Fruit fly (Drosophila melanogaster) whole organism, embryonic: ENCODE data around the gene Rpt5.

ENCODE experiments used
- CG10267 ChIP-seq: fragments of 200-800 bp; sonication (Bioruptor generic); optimal IDR thresholded peaks from 2 replicates; lab custom pipeline; 2018; ENCODE audit warnings: missing biosample characterization, mild to moderate bottlenecking, missing genetic modification characterization, moderate library complexity
- CG10274 ChIP-seq: fragments of 200-800 bp; sonication (Bioruptor generic); optimal IDR thresholded peaks from 3 replicates; lab custom pipeline; 2017; ENCODE audit warnings: missing biosample characterization, mild to moderate bottlenecking, missing genetic modification characterization
- CG10366 ChIP-seq: fragments of 200-800 bp; sonication (Bioruptor generic); IDR thresholded peaks from 2 replicates; pipeline ENCODE4 v1.3.6; 2022; ENCODE audit warnings: missing biosample characterization, missing genetic modification characterization
- CG10462 ChIP-seq: fragments of 200-800 bp; sonication (Bioruptor generic); optimal IDR thresholded peaks from 2 replicates; lab custom pipeline; 2016; ENCODE audit warnings: missing biosample characterization, missing genetic modification characterization
- CG12071 ChIP-seq: fragments of 200-800 bp; sonication (Bioruptor generic); optimal IDR thresholded peaks from 3 replicates; lab custom pipeline; 2018; ENCODE audit warnings: missing biosample characterization, mild to moderate bottlenecking, missing genetic modification characterization
- CG1647 ChIP-seq: fragments of 200-800 bp; sonication (Bioruptor generic); optimal IDR thresholded peaks from 3 replicates; lab custom pipeline; 2016; ENCODE audit warnings: missing biosample characterization, missing genetic modification characterization
- CG17361 ChIP-seq: fragments of 200-800 bp; sonication (Bioruptor generic); IDR thresholded peaks from 3 replicates; pipeline ENCODE4 v1.3.6; 2022; ENCODE audit warnings: missing biosample characterization, missing genetic modification characterization
- CG17385 ChIP-seq: fragments of 200-800 bp; sonication (Bioruptor generic); optimal IDR thresholded peaks from 3 replicates; lab custom pipeline; 2018; ENCODE audit warnings: missing biosample characterization, mild to moderate bottlenecking, missing genetic modification characterization
- CG17829 ChIP-seq: fragments of 200-800 bp; optimal IDR thresholded peaks from 2 replicates; lab custom pipeline; 2019; ENCODE audit warnings: missing biosample characterization, mild to moderate bottlenecking, missing genetic modification characterization, moderate library complexity
- CG17912 ChIP-seq: fragments of 200-800 bp; sonication (Bioruptor generic); optimal IDR thresholded peaks from 2 replicates; lab custom pipeline; 2018; ENCODE audit warnings: missing biosample characterization, mild to moderate bottlenecking, missing genetic modification characterization
- CG3847 ChIP-seq: fragments of 200-800 bp; sonication (Bioruptor generic); IDR thresholded peaks from 2 replicates; pipeline ENCODE4 v1.3.6; 2022; ENCODE audit warnings: missing biosample characterization, missing genetic modification characterization
- CG4360 ChIP-seq: fragments of 200-800 bp; sonication (Bioruptor generic); IDR thresholded peaks from 2 replicates; pipeline ENCODE4 v1.3.6; 2022; ENCODE audit warnings: missing biosample characterization, missing genetic modification characterization
- CG4707 ChIP-seq: fragments of 200-800 bp; sonication (Bioruptor generic); optimal IDR thresholded peaks from 2 replicates; lab custom pipeline; 2018; ENCODE audit warnings: missing biosample characterization, mild to moderate bottlenecking, missing genetic modification characterization, moderate library complexity
- CG5245 ChIP-seq: fragments of 200-800 bp; sonication (Bioruptor generic); optimal IDR thresholded peaks from 3 replicates; lab custom pipeline; 2016; ENCODE audit warnings: missing biosample characterization, missing genetic modification characterization
- CG6765 ChIP-seq: fragments of 200-800 bp; sonication (Bioruptor generic); optimal IDR thresholded peaks from 3 replicates; lab custom pipeline; 2017; ENCODE audit warnings: missing biosample characterization, mild to moderate bottlenecking, missing genetic modification characterization
- CG7556 ChIP-seq: fragments of 200-800 bp; sonication (Bioruptor generic); optimal IDR thresholded peaks from 2 replicates; lab custom pipeline; 2017; ENCODE audit warnings: missing biosample characterization, mild to moderate bottlenecking, missing genetic modification characterization
- CG7786 ChIP-seq: fragments of 200-800 bp; sonication (Bioruptor generic); optimal IDR thresholded peaks from 2 replicates; lab custom pipeline; 2016; ENCODE audit warnings: missing biosample characterization, missing genetic modification characterization
- CG8281 ChIP-seq: fragments of 200-800 bp; sonication (Bioruptor generic); optimal IDR thresholded peaks from 2 replicates; lab custom pipeline; 2018; ENCODE audit warnings: missing biosample characterization, mild to moderate bottlenecking, missing genetic modification characterization, moderate library complexity
- CG8359 ChIP-seq: fragments of 200-800 bp; sonication (Bioruptor generic); optimal IDR thresholded peaks from 2 replicates; lab custom pipeline; 2017; ENCODE audit warnings: missing biosample characterization, mild to moderate bottlenecking, missing genetic modification characterization, borderline replicate concordance
- Chrac-16 ChIP-seq: fragments of 200-800 bp; sonication (Bioruptor generic); optimal IDR thresholded peaks from 3 replicates; lab custom pipeline; 2016; ENCODE audit warnings: missing biosample characterization, missing genetic modification characterization
- D19A ChIP-seq: fragments of 200-800 bp; optimal IDR thresholded peaks from 3 replicates; lab custom pipeline; 2019; ENCODE audit warnings: missing biosample characterization, mild to moderate bottlenecking, missing genetic modification characterization, moderate library complexity
- Dip3 ChIP-seq: fragments of 200-800 bp; sonication (Bioruptor generic); optimal IDR thresholded peaks from 3 replicates; lab custom pipeline; 2016; ENCODE audit warnings: missing biosample characterization, missing genetic modification characterization
- ERR ChIP-seq: fragments of 200-800 bp; sonication (Bioruptor generic); optimal IDR thresholded peaks from 2 replicates; lab custom pipeline; 2016; ENCODE audit warnings: missing biosample characterization, missing genetic modification characterization
- Ets97D ChIP-seq: fragments of 200-800 bp; sonication (Bioruptor generic); optimal IDR thresholded peaks from 3 replicates; lab custom pipeline; 2016; ENCODE audit warnings: missing biosample characterization, missing genetic modification characterization
- Fer1 ChIP-seq: fragments of 200-800 bp; sonication (Bioruptor generic); optimal IDR thresholded peaks from 2 replicates; lab custom pipeline; 2017; ENCODE audit warnings: missing biosample characterization, mild to moderate bottlenecking, missing genetic modification characterization
- Hr3 ChIP-seq: fragments of 200-800 bp; sonication (Bioruptor generic); optimal IDR thresholded peaks from 3 replicates; lab custom pipeline; 2016; ENCODE audit warnings: missing biosample characterization, missing genetic modification characterization
- Hr51 ChIP-seq, 2 experiments: fragments of 200-800 bp; sonication (Bioruptor generic); optimal IDR thresholded peaks; 2 replicates in 1 of 2; 3 replicates in 1 of 2; lab custom pipeline; 2016 to 2018; ENCODE audit warnings: missing biosample characterization in 2 of 2, missing genetic modification characterization in 2 of 2, mild to moderate bottlenecking in 1 of 2, moderate library complexity in 1 of 2
- Kr ChIP-seq: fragments of 200-800 bp; sonication (Bioruptor generic); optimal IDR thresholded peaks from 2 replicates; lab custom pipeline; 2017; ENCODE audit warnings: missing biosample characterization, mild to moderate bottlenecking, missing genetic modification characterization
- MBD-R2 ChIP-seq: fragments of 200-800 bp; sonication (Bioruptor generic); IDR thresholded peaks from 2 replicates; pipeline ENCODE4 v1.3.6; 2022; ENCODE audit warnings: missing biosample characterization, missing genetic modification characterization
- NK7.1 ChIP-seq: fragments of 200-800 bp; sonication (Bioruptor generic); optimal IDR thresholded peaks from 3 replicates; lab custom pipeline; 2016; ENCODE audit warnings: missing biosample characterization, missing genetic modification characterization
- NfI ChIP-seq: fragments of 200-800 bp; sonication (Bioruptor generic); optimal IDR thresholded peaks from 3 replicates; lab custom pipeline; 2018; ENCODE audit warnings: missing biosample characterization, mild to moderate bottlenecking, missing genetic modification characterization, moderate library complexity
- Sin3A ChIP-seq: fragments of >200 bp; optimal IDR thresholded peaks from 2 replicates; lab custom pipeline; 2018
- Sox100B ChIP-seq: fragments of 200-800 bp; sonication (Bioruptor generic); optimal IDR thresholded peaks from 3 replicates; lab custom pipeline; 2018; ENCODE audit warnings: missing biosample characterization, mild to moderate bottlenecking, missing genetic modification characterization
- Tbp ChIP-seq: fragments of >200 bp; optimal IDR thresholded peaks from 2 replicates; lab custom pipeline; 2018; ENCODE audit warnings: missing biosample characterization, missing genetic modification characterization
- Vsx1 ChIP-seq: fragments of 200-800 bp; sonication (Bioruptor generic); optimal IDR thresholded peaks from 2 replicates; lab custom pipeline; 2017; ENCODE audit warnings: missing biosample characterization, mild to moderate bottlenecking, missing genetic modification characterization, missing genetic modification reagents
- chinmo ChIP-seq: fragments of 200-800 bp; sonication (Bioruptor generic); IDR thresholded peaks from 4 replicates; pipeline ENCODE4 v1.3.6; 2022; ENCODE audit warnings: missing biosample characterization, missing genetic modification characterization; ENCODE audit not compliant: partially characterized antibody
- chm ChIP-seq: fragments of 200-800 bp; sonication (Bioruptor generic); IDR thresholded peaks from 2 replicates; pipeline ENCODE4 v1.3.6; 2022; ENCODE audit warnings: missing biosample characterization, missing genetic modification characterization
- crc ChIP-seq: fragments of 200-800 bp; sonication (Bioruptor generic); optimal IDR thresholded peaks from 2 replicates; lab custom pipeline; 2016; ENCODE audit warnings: missing biosample characterization, missing genetic modification characterization
- ems ChIP-seq: fragments of 200-800 bp; sonication (Bioruptor generic); optimal IDR thresholded peaks from 3 replicates; lab custom pipeline; 2016; ENCODE audit warnings: missing biosample characterization, missing genetic modification characterization
- en ChIP-seq: fragments of 200-800 bp; sonication (Bioruptor generic); optimal IDR thresholded peaks from 2 replicates; lab custom pipeline; 2016; ENCODE audit warnings: missing biosample characterization, missing genetic modification characterization
- esg ChIP-seq: fragments of 200-800 bp; sonication (Bioruptor generic); conservative IDR thresholded peaks from 2 replicates; pipeline ENCODE4 v1.3.6; 2022; ENCODE audit warnings: missing biosample characterization, missing genetic modification characterization
- ham ChIP-seq: fragments of 200-800 bp; sonication (Bioruptor generic); IDR thresholded peaks from 2 replicates; pipeline ENCODE4 v1.3.6; 2022; ENCODE audit warnings: missing biosample characterization, missing genetic modification characterization
- knrl ChIP-seq: fragments of 200-800 bp; sonication (Bioruptor generic); IDR thresholded peaks from 3 replicates; pipeline ENCODE4 v1.3.6; 2022; ENCODE audit warnings: missing biosample characterization, missing genetic modification characterization; ENCODE audit not compliant: partially characterized antibody
- oc ChIP-seq: fragments of 200-800 bp; sonication (Bioruptor generic); optimal IDR thresholded peaks from 2 replicates; lab custom pipeline; 2018; ENCODE audit warnings: missing biosample characterization, mild to moderate bottlenecking, missing genetic modification characterization, moderate library complexity
- pho ChIP-seq: fragments of 200-800 bp; sonication (Bioruptor generic); optimal IDR thresholded peaks from 2 replicates; lab custom pipeline; 2016; ENCODE audit warnings: missing biosample characterization, missing genetic modification characterization
- pros ChIP-seq: fragments of 200-800 bp; sonication (Bioruptor generic); optimal IDR thresholded peaks from 3 replicates; lab custom pipeline; 2019; ENCODE audit warnings: missing biosample characterization, mild to moderate bottlenecking, missing genetic modification characterization, moderate library complexity
- pzg ChIP-seq: fragments of 200-800 bp; sonication (Bioruptor generic); optimal IDR thresholded peaks from 3 replicates; lab custom pipeline; 2018; ENCODE audit warnings: missing biosample characterization, mild to moderate bottlenecking, missing genetic modification characterization, moderate library complexity
- toy ChIP-seq: fragments of 200-800 bp; sonication (Bioruptor generic); IDR thresholded peaks from 2 replicates; pipeline ENCODE4 v1.3.6; 2022; ENCODE audit warnings: missing biosample characterization, missing genetic modification characterization
- twi ChIP-seq: fragments of 200-800 bp; optimal IDR thresholded peaks from 2 replicates; lab custom pipeline; 2019; ENCODE audit warnings: missing biosample characterization, mild to moderate bottlenecking, missing genetic modification characterization, moderate library complexity
- vnd ChIP-seq: fragments of 200-800 bp; sonication (Bioruptor generic); IDR thresholded peaks from 3 replicates; pipeline ENCODE4 v1.3.6; 2022; ENCODE audit warnings: missing biosample characterization, missing genetic modification characterization; ENCODE audit not compliant: partially characterized antibody
- wek ChIP-seq: fragments of 200-800 bp; sonication (Bioruptor generic); optimal IDR thresholded peaks from 3 replicates; lab custom pipeline; 2018; ENCODE audit warnings: missing biosample characterization, mild to moderate bottlenecking, missing genetic modification characterization, moderate library complexity

The Rpt5 gene

dm6 chr3R:23783961-23784360 lies 31.3 kb downstream of the Rpt5 start (continued):
- TF ChIP-seq Dip3, result peak; percentile 25
- TF ChIP-seq CG8281 (tag; lab: Kevin White, UChicago), result peak; percentile 32
- TF ChIP-seq CG8359 (GFP tag; lab: Kevin White, UChicago), result peak; percentile 68
- no peak for TF ChIP-seq CG17912 (GFP tag; lab: Kevin White, UChicago)
- TF ChIP-seq CG12071 (GFP tag; lab: Kevin White, UChicago), result peak; percentile 41
- peak; percentile 76 for TF ChIP-seq Chrac-16 (GFP tag; lab: Kevin White, UChicago)
- peak; percentile 50 for TF ChIP-seq CG3847 (GFP tag; lab: Robert Waterston, UW)
- no peak for TF ChIP-seq vnd (GFP tag; lab: Robert Waterston, UW)
- peak; percentile 92 for TF ChIP-seq CG17361 (GFP tag; lab: Robert Waterston, UW)
- peak; percentile 23 for TF ChIP-seq ERR
- TF ChIP-seq en (GFP tag; lab: Kevin White, UChicago), result peak; percentile 17
- TF ChIP-seq CG6765 (GFP tag; lab: Kevin White, UChicago), result no peak
- TF ChIP-seq Vsx1 (GFP tag; lab: Kevin White, UChicago), result peak; percentile 79
- peak; percentile 60 for TF ChIP-seq CG17385 (GFP tag; lab: Kevin White, UChicago)
- TF ChIP-seq chm (GFP tag; lab: Robert Waterston, UW), result peak; percentile 71; the same call in 1 of the 2 replicates
- TF ChIP-seq Hr51 (GFP tag; optimal IDR thresholded peaks at IDR 0.05; lab: Kevin White, UChicago), result peak; percentile 6 to 80
- peak; percentile 84 for TF ChIP-seq oc (tag; lab: Kevin White, UChicago)
- no peak for TF ChIP-seq Tbp (GFP tag; lab: Kevin White, UChicago)
- no peak for TF ChIP-seq CG10274 (GFP tag; lab: Kevin White, UChicago)
- peak; percentile 49 for TF ChIP-seq CG10366 (GFP tag; lab: Robert Waterston, UW)
- no peak for TF ChIP-seq CG4360 (GFP tag; lab: Robert Waterston, UW)
- TF ChIP-seq D19A (tag; lab: Kevin White, UChicago), result peak; percentile 76
- TF ChIP-seq ham (GFP tag; lab: Robert Waterston, UW), result no peak
- TF ChIP-seq CG7556 (GFP tag; lab: Kevin White, UChicago), result peak; percentile 76
- TF ChIP-seq pros (GFP tag; lab: Kevin White, UChicago), result no peak
- peak; percentile 48 for TF ChIP-seq CG1647
- TF ChIP-seq NfI, result peak; percentile 44
- TF ChIP-seq CG10267, result peak; percentile 78
- TF ChIP-seq crc (GFP tag; lab: Kevin White, UChicago), result no peak
- no peak for TF ChIP-seq Kr (GFP tag; lab: Kevin White, UChicago)
- peak; percentile 71 for TF ChIP-seq ems (GFP tag; lab: Kevin White, UChicago)
- TF ChIP-seq Hr3, result peak; percentile 68
- peak; percentile 89 for TF ChIP-seq CG4707 (GFP tag; lab: Kevin White, UChicago)
- TF ChIP-seq Sox100B (GFP tag; lab: Kevin White, UChicago), result peak; percentile 79
- TF ChIP-seq Ets97D (GFP tag; lab: Kevin White, UChicago), result peak; percentile 21
- TF ChIP-seq esg (GFP tag; lab: Robert Waterston, UW), result peak; percentile 53
- TF ChIP-seq wek (GFP tag; lab: Kevin White, UChicago), result no peak
- peak; percentile 87 for TF ChIP-seq CG17829 (tag; lab: Kevin White, UChicago)
- no peak for TF ChIP-seq pho (GFP tag; lab: Kevin White, UChicago)
- peak; percentile 53 for TF ChIP-seq CG10462 (GFP tag; lab: Kevin White, UChicago)
- peak; percentile 74 for TF ChIP-seq twi (tag; lab: Kevin White, UChicago)
- no peak for TF ChIP-seq Sin3A (lab: Kevin White, UChicago)
- no peak for TF ChIP-seq chinmo (GFP tag; lab: Robert Waterston, UW)
- TF ChIP-seq toy, result 0 out of 2 replicates have a peak, but pooled peaks have one; percentile 24
- TF ChIP-seq knrl (GFP tag; lab: Robert Waterston, UW), result 0 out of 3 replicates have a peak, but pooled peaks have one; percentile 20
- TF ChIP-seq CG7786 (GFP tag; lab: Kevin White, UChicago), result peak; percentile 48
- TF ChIP-seq NK7.1 (GFP tag; lab: Kevin White, UChicago), result peak; percentile 49
- TF ChIP-seq CG5245 (GFP tag; lab: Kevin White, UChicago), result peak; percentile 41
- peak; percentile 9 for TF ChIP-seq Fer1 (GFP tag; lab: Kevin White, UChicago)
- no peak for TF ChIP-seq pzg (GFP tag; lab: Kevin White, UChicago)
- TF ChIP-seq MBD-R2 (GFP tag; lab: Robert Waterston, UW), result no peak
